Worm (Caenorhabditis elegans): Measurements from ENCODE around the gene srx-36.

The srx-36 gene

ce11 chrV:7085518-7086104, 45.3 kb downstream of the srx-36 start, which contains the start of gene VC5.2:
Gene VC5.2, plus strand, starts transcription at chrV:7085956.
- TF ChIP-seq sdc-2 (tag; optimal IDR thresholded peaks at IDR 0.05) (no peak), ztf-16 (tag; optimal IDR thresholded peaks at IDR 0.05) (no peak), unc-55 (GFP tag; optimal IDR thresholded peaks at IDR 0.05) (peak; percentile 72)

ce11 chrV:7084612-7085139, 46.2 kb downstream of the srx-36 start, which contains the start of gene mys-1:
Gene mys-1, minus strand, starts transcription at chrV:7084662.
- TF ChIP-seq ceh-24 (tag; optimal IDR thresholded peaks at IDR 0.05) (no peak), unc-86 (tag; optimal IDR thresholded peaks at IDR 0.05) (peak; percentile 1), ceh-14 (tag; optimal IDR thresholded peaks at IDR 0.05) (peak; percentile 72), pag-3 (tag; optimal IDR thresholded peaks at IDR 0.05; ENCODE audit: borderline replicate concordance) (no peak), F13H6.1 (tag; optimal IDR thresholded peaks at IDR 0.05) (peak; percentile 17), lim-6 (tag; optimal IDR thresholded peaks at IDR 0.05) (peak; percentile 43), ceh-18 (tag; optimal IDR thresholded peaks at IDR 0.05) (no peak), elt-2 (tag; optimal IDR thresholded peaks at IDR 0.05) (peak; percentile 38), unc-3 (GFP tag; conservative IDR thresholded peaks at IDR 0.05) (0 out of 2 replicates have a peak, but pooled peaks have one; percentile 32), unc-3 (tag; optimal IDR thresholded peaks at IDR 0.05) (no peak), pha-2 (tag; optimal IDR thresholded peaks at IDR 0.05) (peak; percentile 36), npax-4 (tag; optimal IDR thresholded peaks at IDR 0.05) (no peak), ceh-34 (tag; optimal IDR thresholded peaks at IDR 0.05) (peak; percentile 58), rnt-1 (tag; optimal IDR thresholded peaks at IDR 0.05) (peak; percentile 42), tbx-2 (tag; optimal IDR thresholded peaks at IDR 0.05) (peak; percentile 86), zip-5 (tag; optimal IDR thresholded peaks at IDR 0.05) (peak; percentile 77), unc-42 (tag; optimal IDR thresholded peaks at IDR 0.05) (peak; percentile 30), fax-1 (tag; optimal IDR thresholded peaks at IDR 0.05) (peak; percentile 63), nfya-1 (tag; optimal IDR thresholded peaks at IDR 0.05) (no peak), ceh-31 (tag; optimal IDR thresholded peaks at IDR 0.05) (peak; percentile 89), ref-2 (tag; optimal IDR thresholded peaks at IDR 0.05) (peak; percentile 73), eyg-1 (tag; optimal IDR thresholded peaks at IDR 0.05) (peak; percentile 21), T23F11.4 (GFP tag; optimal IDR thresholded peaks at IDR 0.05) (no peak), odd-2 (tag; optimal IDR thresholded peaks at IDR 0.05) (no peak), ceh-30 (tag; optimal IDR thresholded peaks at IDR 0.05) (no peak), mec-3 (tag; optimal IDR thresholded peaks at IDR 0.05; ENCODE audit: borderline replicate concordance) (peak; percentile 72), ttx-3 (tag; optimal IDR thresholded peaks at IDR 0.05) (no peak), ztf-16 (tag; optimal IDR thresholded peaks at IDR 0.05) (peak; percentile 27), C08G9.2 (tag; optimal IDR thresholded peaks at IDR 0.05) (peak; percentile 92), ets-4 (tag; optimal IDR thresholded peaks at IDR 0.05) (peak; percentile 89), pqm-1 (tag; optimal IDR thresholded peaks at IDR 0.05) (peak; percentile 63), ceh-2 (tag; optimal IDR thresholded peaks at IDR 0.05) (peak; percentile 88), tbx-7 (tag; optimal IDR thresholded peaks at IDR 0.05) (peak; percentile 81), pros-1 (tag; optimal IDR thresholded peaks at IDR 0.05) (no peak), hlh-8 (tag; optimal IDR thresholded peaks at IDR 0.05) (peak; percentile 78)

Measured in whole organism, late embryonic.